Fruit fly (Drosophila melanogaster) ovary, adult (tissue): ENCODE measurements around the gene IFT57.

Source experiments
- CG17801 ChIP-seq: fragments of 200-800 bp; optimal IDR thresholded peaks from 2 replicates; lab custom pipeline; 2019; ENCODE audit warnings: missing biosample characterization, mild to moderate bottlenecking, missing genetic modification characterization, moderate library complexity; ENCODE audit not compliant: partially characterized antibody

The IFT57 gene

DNA sequence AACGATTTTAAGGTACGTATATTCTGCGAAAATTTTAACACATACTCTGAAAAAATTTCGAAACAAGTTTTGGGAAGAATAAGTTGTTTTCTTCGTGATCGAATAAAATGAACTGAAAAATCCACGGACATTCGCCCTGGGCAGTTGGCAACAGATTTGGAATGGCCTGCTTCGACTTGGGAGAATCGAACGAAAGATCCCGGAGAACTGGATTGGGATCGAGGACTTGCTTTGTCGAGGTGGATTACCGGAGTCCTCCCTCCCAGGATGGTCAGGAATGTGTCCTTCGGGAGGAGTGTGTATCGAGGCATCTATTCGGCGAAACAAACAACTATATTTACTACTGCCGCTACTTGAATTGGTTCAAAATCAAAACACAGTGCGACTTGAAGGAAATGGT, 11.0 kb upstream of the IFT57 start, which contains the start of the genes CG3213 and CG8851:
Gene CG3213, minus strand, starts transcription at position 101 of the 400 bp plus-strand sequence.
Gene CG8851, plus strand, starts transcription at position 127 of the 400 bp plus-strand sequence.
- no peak for TF ChIP-seq CG17801

DNA sequence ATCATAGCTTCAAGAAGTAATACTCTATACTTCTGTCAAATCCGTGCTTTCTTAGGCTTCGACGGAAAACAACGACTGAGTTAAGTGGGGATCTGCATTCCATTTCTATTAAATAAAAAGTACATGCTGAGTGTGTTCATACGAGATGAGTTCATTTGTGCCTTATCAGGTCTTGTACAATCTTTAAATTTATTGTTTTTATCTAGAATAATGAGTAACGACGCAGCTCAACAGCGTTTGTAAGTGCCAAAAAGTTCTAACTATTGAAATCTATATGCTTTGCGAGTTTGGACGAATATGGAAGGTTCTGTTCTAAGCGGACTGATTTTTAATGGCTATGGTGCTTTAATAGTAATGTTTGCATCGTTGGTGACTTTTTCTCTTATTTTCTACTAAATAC, 6.6 kb upstream of the IFT57 start, which contains the start of gene Sr-CIV:
Gene Sr-CIV, minus strand, starts transcription at position 101 of the 400 bp plus-strand sequence.
- no peak for TF ChIP-seq CG17801

DNA sequence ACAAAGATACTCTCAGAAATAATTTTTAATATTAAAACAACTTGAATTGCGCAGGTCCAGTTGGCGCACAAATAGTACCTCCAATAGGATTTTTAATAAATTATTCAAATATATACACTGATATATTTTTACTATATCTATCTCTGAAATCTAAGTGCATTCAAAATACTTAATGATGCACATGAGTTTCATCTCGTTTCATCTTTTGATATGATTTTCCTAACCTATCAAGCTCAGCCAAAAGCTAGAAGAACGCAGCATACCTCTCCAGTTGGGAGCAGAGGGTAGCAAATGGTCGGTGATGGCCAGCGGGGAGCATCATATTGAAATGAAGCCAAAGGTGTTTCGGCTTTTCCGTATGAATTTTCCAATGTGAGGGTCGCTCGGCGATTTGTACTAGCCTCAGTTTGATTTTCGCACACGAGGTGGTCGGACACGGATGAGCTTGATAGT, 5.8 kb upstream of the IFT57 start, which contains the start of gene CG8852:
Gene CG8852, plus strand, starts transcription at position 403 of the 453 bp plus-strand sequence.
- TF ChIP-seq CG17801, result no peak

DNA sequence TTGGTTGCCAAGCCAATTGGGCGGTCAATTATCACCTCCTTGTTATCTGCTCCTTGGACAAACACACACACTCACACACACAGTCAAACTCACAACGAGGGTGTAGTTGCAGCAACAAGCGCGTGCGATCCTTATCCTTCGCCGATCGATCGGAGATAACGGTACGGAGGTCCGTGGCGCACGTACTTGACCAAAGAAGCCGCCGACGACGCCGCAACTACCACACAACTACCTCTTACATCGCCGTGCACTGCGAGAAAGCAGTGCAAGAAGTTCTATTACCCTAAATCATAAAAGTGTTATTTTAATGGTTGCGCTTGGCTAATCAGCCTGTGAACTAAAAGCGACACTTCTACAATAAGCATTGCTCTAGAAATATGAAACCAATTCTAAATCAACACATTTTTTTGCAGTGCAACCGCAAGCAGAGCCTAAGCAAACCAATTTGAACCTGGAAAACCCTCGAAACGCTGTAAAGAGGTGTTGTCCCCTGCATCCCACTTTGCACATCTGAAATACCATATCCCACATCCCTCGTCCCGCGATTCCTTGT, 2.5 kb downstream of the IFT57 start:
- no peak for TF ChIP-seq CG17801

DNA sequence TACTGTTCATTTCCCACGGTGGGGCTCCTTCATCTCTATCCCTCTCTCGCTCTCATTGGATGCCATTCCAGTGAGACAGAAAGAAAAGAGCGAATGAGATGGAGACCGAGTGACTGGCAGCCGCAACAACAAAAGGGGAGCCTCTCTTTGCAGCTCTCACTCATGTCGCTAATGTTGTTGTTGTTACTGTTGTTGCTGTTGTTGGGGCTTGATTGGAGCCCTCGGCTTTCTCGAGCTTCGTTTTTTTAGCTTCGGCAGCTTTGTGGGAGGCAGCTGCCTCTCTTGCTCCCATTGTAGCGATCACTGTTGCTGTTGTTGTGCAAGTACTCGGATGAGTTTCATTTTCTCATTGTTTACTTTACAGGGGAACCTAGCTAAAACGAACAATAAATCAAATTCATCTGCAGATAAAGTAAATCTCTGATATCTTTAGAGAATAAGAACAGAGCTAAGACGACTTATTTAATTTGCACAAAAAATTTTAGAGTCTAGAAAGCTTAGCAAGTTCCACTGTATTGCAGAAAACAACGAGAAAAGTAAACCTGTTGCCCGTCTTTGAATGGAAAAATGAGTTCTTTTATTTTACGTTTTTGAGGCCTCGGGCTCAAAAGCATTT, 3.7 kb downstream of the IFT57 start:
- no peak for TF ChIP-seq CG17801

DNA sequence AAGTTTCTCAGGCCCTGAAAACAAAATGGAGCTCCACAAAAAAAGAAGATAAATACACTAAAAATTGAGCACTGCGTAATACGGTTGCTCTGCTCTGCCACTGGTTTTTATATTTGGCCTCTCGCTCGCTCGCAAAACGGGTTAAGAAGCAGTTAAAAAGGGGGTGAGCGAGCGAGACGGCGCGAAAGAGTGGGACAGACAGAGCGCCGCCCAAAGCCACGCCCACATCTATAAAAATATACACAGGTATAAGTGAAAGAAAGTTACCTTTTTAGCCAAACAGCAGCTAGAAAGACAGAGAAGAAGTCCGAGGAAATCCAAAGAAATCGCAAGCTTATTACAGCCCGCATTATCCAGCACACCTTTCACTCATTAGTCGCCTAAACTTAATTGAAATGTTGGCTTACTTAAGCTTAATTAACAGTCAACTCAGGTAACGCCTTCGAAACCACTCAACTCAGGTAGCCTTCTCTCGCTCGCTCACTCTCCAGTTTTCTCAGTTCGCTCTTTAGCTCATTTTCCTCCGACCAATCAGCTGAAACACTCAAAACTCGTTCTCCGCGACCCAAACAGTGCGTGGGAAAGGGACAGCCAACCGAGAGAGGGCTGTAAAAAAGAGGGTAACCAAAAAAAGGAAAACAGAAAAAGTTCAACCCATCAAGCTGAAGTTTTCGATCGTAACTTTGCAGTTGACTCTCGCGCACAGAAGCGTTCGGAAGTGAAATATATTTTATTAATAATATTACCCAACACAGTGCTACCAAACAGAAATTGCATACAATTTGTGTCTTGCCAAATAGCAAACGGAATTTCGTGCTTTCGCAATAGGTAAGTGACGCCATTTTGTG, 8.2 kb downstream of the IFT57 start, which contains the start of gene drm:
Gene drm, plus strand, starts transcription at position 684 of the 848 bp plus-strand sequence.
- no peak for TF ChIP-seq CG17801

DNA sequence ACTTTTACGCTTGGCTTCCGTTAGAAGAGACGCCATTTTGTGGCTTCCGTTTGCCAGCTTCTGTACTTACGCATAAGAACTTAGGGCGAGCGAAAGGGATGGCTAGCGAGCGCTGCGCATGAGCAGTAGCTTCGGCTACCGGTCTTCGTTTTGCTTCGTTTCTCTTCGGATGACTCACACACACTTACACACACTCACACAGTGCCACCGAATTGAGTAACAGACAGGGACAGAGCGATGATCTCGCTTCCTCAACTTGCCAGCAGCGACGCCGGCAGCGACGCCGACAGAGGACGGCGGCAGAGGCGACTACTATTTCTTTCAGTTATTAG, 8.8 kb downstream of the IFT57 start:
- TF ChIP-seq CG17801, result no peak

DNA sequence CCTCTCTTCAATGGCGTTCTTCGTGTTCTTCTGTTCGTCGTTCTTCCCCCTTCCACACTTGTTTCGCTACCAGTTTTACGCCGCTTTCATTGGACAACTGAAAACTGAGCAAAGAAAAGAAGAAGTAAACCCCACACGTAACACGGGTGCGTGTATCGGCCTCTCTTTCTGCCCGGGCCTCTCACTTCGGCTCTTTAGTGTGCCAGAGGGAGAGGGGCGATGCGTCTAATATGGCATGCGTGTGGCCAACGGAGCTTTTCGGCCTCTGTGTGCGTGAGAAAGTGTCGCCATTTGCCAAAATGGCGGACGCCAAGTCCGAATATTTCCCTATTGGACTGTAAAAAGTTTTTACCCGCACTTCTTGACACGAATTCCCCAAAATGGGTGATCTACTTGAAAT, 9.4 kb downstream of the IFT57 start:
- no peak for TF ChIP-seq CG17801

DNA sequence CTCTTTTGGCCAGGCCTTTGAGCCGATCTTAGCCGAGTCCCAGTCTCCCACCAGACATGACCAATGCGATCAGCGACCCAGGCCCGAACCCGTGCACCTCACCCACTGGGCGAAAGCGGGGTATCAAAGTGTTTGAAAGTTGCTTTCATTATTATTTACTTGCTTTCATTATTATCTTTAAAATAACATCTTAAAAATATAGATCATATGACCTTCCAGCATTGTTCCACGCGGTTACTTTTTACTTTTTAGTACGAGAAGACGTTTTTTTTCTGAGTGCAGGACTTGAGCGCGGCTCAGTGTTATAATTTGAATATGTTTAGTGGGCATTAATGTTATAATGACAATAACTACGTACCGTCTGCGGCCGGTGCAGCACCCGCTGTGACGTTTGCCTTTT, 12.5 kb downstream of the IFT57 start:
- TF ChIP-seq CG17801, result no peak

DNA sequence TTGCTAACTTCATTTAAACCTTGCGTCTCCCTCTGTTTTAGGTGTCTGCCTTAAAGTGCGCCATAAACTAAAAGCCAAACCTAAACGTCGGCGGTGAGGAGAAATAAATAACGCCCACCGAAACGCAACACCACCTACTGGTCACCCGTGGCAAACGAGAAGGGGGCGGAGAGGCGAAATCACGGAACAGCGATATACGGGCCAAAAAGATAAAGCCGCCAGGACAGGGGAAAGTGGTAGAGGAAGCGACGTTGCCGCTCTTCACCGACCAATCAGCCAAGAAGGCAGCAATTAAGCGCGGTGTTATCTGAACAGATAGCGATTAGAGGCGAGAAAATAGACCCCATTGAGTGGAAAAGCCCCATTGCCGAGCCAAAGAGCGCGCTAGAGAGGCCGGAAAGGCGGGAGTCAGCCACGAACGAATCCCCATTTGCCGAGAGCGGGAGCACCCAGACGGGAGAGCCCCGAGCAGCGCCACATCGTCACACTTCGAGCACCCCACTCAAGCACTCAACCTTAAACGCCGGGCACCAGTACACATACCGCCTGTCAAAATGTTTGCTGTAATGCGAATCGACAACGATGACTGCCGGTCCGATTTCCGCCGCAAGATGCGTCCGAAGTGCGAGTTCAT, 14.6 kb downstream of the IFT57 start:
- no peak for TF ChIP-seq CG17801

DNA sequence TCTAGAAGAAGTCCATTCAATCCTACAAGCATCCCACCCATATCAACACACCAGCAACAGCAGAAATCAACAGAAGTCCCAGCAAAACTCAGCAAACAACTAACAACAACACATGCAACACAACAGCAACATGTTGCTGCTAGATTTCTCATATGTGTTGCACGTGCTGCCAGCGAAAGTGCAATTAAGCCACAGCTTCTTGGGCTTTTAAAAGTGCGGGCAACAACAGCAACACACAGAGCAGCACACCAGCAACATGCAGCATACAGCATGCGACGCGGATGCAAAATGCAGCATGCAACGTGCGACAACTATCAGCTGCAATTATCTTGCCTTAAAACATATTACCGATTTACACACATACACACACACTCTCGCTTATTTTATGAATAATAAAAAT, 16.9 kb downstream of the IFT57 start:
- no peak for TF ChIP-seq CG17801

DNA sequence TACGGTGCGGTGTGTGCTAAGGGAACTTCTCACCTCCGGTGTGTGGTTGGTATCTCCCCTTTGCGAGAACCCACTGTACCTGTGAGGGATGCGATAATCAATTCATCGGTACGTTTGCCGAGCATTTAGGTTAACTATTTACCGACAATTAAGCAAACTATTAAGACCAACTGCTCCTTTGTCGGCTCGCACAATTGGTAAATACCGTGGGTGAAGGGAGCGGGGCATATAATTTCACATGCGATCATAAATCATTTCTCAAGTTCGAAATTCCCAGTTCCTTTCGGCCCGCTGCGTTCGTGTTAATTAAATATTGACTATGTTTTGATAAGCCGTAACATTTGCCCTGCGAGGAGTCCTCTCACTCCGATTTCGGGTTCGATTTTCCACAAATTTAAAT, 18.3 kb downstream of the IFT57 start:
- TF ChIP-seq CG17801, result no peak

DNA sequence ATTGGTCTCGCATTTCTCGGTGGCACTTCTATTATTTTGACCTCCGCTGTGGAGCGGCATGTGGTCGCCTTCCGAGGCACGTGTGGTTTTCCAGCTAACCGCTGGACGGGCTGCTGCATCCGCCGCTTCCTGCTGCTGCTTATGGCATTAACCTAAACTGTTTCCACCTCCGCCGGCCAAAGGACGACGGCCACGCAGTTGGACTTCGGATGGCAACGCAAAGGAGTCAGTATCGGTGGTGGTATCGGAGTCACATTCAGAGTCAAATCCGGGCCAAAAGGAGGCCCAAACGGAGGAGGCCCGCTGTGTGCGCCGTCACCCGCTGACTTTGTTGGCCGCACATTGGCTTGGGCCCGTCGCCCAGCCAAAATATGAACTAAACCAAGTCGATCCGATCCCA, 19.2 kb downstream of the IFT57 start:
- no peak for TF ChIP-seq CG17801

DNA sequence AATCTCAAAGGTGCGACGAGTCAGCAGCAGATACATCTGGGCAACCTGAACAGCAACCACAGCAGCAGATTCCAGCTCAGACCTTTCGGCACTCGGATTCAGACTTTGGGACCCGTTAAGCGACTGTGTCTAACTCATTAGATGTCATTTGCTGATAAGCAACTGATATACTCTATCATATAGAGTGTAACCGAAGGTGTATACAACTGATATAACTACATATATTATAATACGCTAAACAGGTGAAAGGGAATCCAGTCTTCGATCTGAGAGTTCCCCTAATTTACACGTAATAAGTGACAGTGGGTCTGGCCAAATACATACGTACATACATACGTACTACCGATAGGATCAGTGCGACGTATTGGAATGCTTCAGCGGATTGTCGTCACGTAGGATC, 20.0 kb downstream of the IFT57 start:
- no peak for TF ChIP-seq CG17801

DNA sequence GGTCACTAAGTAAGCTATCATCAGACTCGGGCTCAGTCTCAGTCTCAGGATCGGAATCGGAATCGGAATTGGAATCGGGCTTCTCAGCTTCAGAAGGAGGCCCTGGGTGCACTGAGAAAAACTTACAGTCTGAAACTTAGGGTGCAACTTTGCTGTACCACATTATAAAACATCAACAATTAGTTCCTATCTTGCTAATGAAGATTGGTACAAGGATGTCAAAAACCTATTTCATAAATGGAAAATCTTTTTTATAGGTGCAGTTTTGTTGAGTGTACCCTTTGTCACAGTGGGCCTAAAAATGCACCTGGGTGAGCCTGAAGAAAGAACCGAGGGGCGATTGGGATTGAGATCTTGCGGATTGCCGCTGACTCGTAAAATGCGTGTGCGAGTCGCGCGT, 22.2 kb downstream of the IFT57 start:
- TF ChIP-seq CG17801, result no peak

DNA sequence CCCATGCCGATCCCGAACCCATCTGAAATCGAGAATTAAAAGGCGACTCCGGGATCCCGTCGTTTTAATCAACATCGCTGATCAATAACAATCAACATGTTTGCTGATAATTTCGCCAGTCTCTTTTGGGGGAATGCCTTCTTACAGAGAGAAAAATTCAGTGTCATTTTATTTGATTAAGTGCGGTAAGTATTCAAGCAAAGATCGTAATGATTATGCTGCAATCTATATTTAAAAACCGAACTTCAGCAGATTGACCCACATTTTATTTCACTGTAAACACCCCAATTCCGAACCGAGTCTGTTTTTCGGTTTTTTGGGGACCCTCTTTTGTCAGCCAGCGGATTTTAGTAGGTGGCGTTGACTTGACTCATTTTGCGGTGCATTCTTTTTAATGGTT, 23.3 kb downstream of the IFT57 start:
- no peak for TF ChIP-seq CG17801
